Worm (Caenorhabditis elegans) whole organism, late embryonic: ENCODE measurements around the gene col-131.

Experiments used
- C08G9.2 ChIP-seq: sonication (generic microtip); optimal IDR thresholded peaks from 2 replicates; lab custom pipeline; 2016; ENCODE audit warnings: mild to moderate bottlenecking, missing genetic modification characterization, moderate library complexity, missing compliant biosample characterization
- C38D4.7 ChIP-seq: fragments of 200-800 bp; sonication (Bioruptor generic); optimal IDR thresholded peaks from 2 replicates; lab custom pipeline; 2018; ENCODE audit warnings: mild to moderate bottlenecking, missing genetic modification characterization, moderate library complexity, missing compliant biosample characterization
- K02D7.2 ChIP-seq: sonication (generic microtip); optimal IDR thresholded peaks from 2 replicates; lab custom pipeline; 2017; ENCODE audit warnings: mild to moderate bottlenecking, missing genetic modification characterization, missing compliant biosample characterization
- T23F11.4 ChIP-seq: fragments of 200-800 bp; sonication (Bioruptor generic); optimal IDR thresholded peaks from 2 replicates; lab custom pipeline; 2018; ENCODE audit warnings: mild to moderate bottlenecking, missing genetic modification characterization, missing compliant biosample characterization
- ahr-1 ChIP-seq: sonication (generic microtip); optimal IDR thresholded peaks from 2 replicates; lab custom pipeline; 2016; ENCODE audit warnings: missing genetic modification characterization, missing compliant biosample characterization
- ama-1 ChIP-seq: fragments of 150-350 bp; optimal IDR thresholded peaks from 2 replicates; lab custom pipeline; 2014
- ceh-14 ChIP-seq: sonication (generic microtip); optimal IDR thresholded peaks from 2 replicates; lab custom pipeline; 2016; ENCODE audit warnings: missing genotype, missing genetic modification characterization, missing compliant biosample characterization
- ceh-18 ChIP-seq: sonication (generic microtip); optimal IDR thresholded peaks from 2 replicates; lab custom pipeline; 2016; ENCODE audit warnings: missing genetic modification characterization, missing compliant biosample characterization
- ceh-19 ChIP-seq: fragments of 200-800 bp; sonication (Bioruptor generic); optimal IDR thresholded peaks from 2 replicates; lab custom pipeline; 2018; ENCODE audit warnings: mild to moderate bottlenecking, missing genetic modification characterization, missing compliant biosample characterization
- ceh-22 ChIP-seq: sonication (generic microtip); optimal IDR thresholded peaks from 2 replicates; lab custom pipeline; 2017; ENCODE audit warnings: missing biosample characterization, missing genetic modification characterization
- ceh-24 ChIP-seq: sonication (generic microtip); optimal IDR thresholded peaks from 2 replicates; lab custom pipeline; 2016; ENCODE audit warnings: mild to moderate bottlenecking, missing genetic modification characterization, missing compliant biosample characterization
- ceh-31 ChIP-seq: sonication (generic microtip); optimal IDR thresholded peaks from 2 replicates; lab custom pipeline; 2016; ENCODE audit warnings: missing genetic modification characterization, missing compliant biosample characterization
- ceh-45 ChIP-seq: fragments of 200-800 bp; sonication (Bioruptor generic); IDR thresholded peaks from 2 replicates; pipeline ENCODE4 v1.3.6; 2022; ENCODE audit warnings: missing genetic modification reagents, missing genetic modification characterization, missing compliant biosample characterization
- ceh-48 ChIP-seq: sonication (generic microtip); optimal IDR thresholded peaks from 2 replicates; lab custom pipeline; 2016; ENCODE audit warnings: missing genetic modification characterization, inconsistent platforms, missing compliant biosample characterization
- ceh-9 ChIP-seq: sonication (generic microtip); optimal IDR thresholded peaks from 2 replicates; lab custom pipeline; 2016; ENCODE audit warnings: mild to moderate bottlenecking, missing genetic modification characterization, inconsistent platforms, missing compliant biosample characterization
- che-1 ChIP-seq: sonication (generic microtip); optimal IDR thresholded peaks from 2 replicates; lab custom pipeline; 2016; ENCODE audit warnings: mild to moderate bottlenecking, missing genetic modification characterization, missing compliant biosample characterization
- dmd-4 ChIP-seq: sonication (generic microtip); optimal IDR thresholded peaks from 2 replicates; lab custom pipeline; 2016; ENCODE audit warnings: borderline replicate concordance, missing genetic modification characterization, missing compliant biosample characterization
- dve-1 ChIP-seq: sonication (generic microtip); optimal IDR thresholded peaks from 2 replicates; lab custom pipeline; 2017; ENCODE audit warnings: antibody characterized with exemption, mild to moderate bottlenecking, missing genetic modification characterization, missing compliant biosample characterization
- elt-2 ChIP-seq: sonication (generic microtip); optimal IDR thresholded peaks from 2 replicates; lab custom pipeline; 2016; ENCODE audit warnings: missing genetic modification reagents, missing genetic modification characterization, missing compliant biosample characterization
- eyg-1 ChIP-seq: sonication (generic microtip); optimal IDR thresholded peaks from 2 replicates; lab custom pipeline; 2016; ENCODE audit warnings: missing genotype, missing genetic modification characterization, missing compliant biosample characterization
- fax-1 ChIP-seq: sonication (generic microtip); optimal IDR thresholded peaks from 2 replicates; lab custom pipeline; 2016; ENCODE audit warnings: missing genotype, missing genetic modification characterization, missing compliant biosample characterization
- fkh-10 ChIP-seq: fragments of 150-350 bp; optimal IDR thresholded peaks from 2 replicates; lab custom pipeline; 2014; ENCODE audit warnings: missing biosample characterization, missing genetic modification reagents, missing genetic modification characterization
- gmeb-2 ChIP-seq: sonication (generic microtip); optimal IDR thresholded peaks from 2 replicates; lab custom pipeline; 2016; ENCODE audit warnings: missing genetic modification characterization, inconsistent platforms, missing compliant biosample characterization
- hlh-15 ChIP-seq: sonication (generic microtip); optimal IDR thresholded peaks from 2 replicates; lab custom pipeline; 2016; ENCODE audit warnings: missing genetic modification characterization, missing compliant biosample characterization
- hlh-30 ChIP-seq: sonication (generic microtip); optimal IDR thresholded peaks from 2 replicates; lab custom pipeline; 2017; ENCODE audit warnings: antibody characterized with exemption, missing genetic modification characterization, missing compliant biosample characterization; ENCODE audit not compliant: insufficient read depth
- hlh-6 ChIP-seq: sonication (generic microtip); optimal IDR thresholded peaks from 2 replicates; lab custom pipeline; 2016; ENCODE audit warnings: missing genotype, missing genetic modification characterization, missing compliant biosample characterization
- nhr-232 ChIP-seq: sonication (generic microtip); optimal IDR thresholded peaks from 2 replicates; lab custom pipeline; 2016; ENCODE audit warnings: missing genetic modification characterization, missing compliant biosample characterization
- pag-3 ChIP-seq: sonication (generic microtip); optimal IDR thresholded peaks from 2 replicates; lab custom pipeline; 2016; ENCODE audit warnings: missing compliant biosample characterization, missing genetic modification characterization, borderline replicate concordance
- pat-9 ChIP-seq: fragments of 200-800 bp; sonication (Bioruptor generic); optimal IDR thresholded peaks from 2 replicates; lab custom pipeline; 2018; ENCODE audit warnings: mild to moderate bottlenecking, missing genetic modification characterization, moderate library complexity, missing compliant biosample characterization
- pax-1 ChIP-seq: fragments of 150-350 bp; optimal IDR thresholded peaks from 2 replicates; lab custom pipeline; 2014; ENCODE audit warnings: missing biosample characterization, missing genetic modification characterization
- pha-4 ChIP-seq: fragments of 150-350 bp; optimal IDR thresholded peaks from 2 replicates; lab custom pipeline; 2018; ENCODE audit warnings: missing biosample characterization, missing genetic modification reagents, missing genetic modification characterization
- pqm-1 ChIP-seq: sonication (generic microtip); optimal IDR thresholded peaks from 2 replicates; lab custom pipeline; 2016; ENCODE audit warnings: missing genetic modification characterization, missing compliant biosample characterization
- pros-1 ChIP-seq: fragments of 150-350 bp; optimal IDR thresholded peaks from 2 replicates; lab custom pipeline; 2014; ENCODE audit warnings: missing biosample characterization, missing genetic modification reagents, missing genetic modification characterization
- sox-2 ChIP-seq: fragments of 200-800 bp; sonication (Bioruptor generic); IDR thresholded peaks from 2 replicates; pipeline ENCODE4 v1.3.6; 2022; ENCODE audit warnings: missing genetic modification reagents, missing genetic modification characterization, missing compliant biosample characterization
- syd-9 ChIP-seq: sonication (generic microtip); optimal IDR thresholded peaks from 2 replicates; lab custom pipeline; 2016; ENCODE audit warnings: mild to moderate bottlenecking, missing genetic modification characterization, moderate library complexity, missing compliant biosample characterization
- tbx-2 ChIP-seq: sonication (generic microtip); optimal IDR thresholded peaks from 2 replicates; lab custom pipeline; 2016; ENCODE audit warnings: missing genetic modification characterization, missing compliant biosample characterization
- tbx-7 ChIP-seq: sonication (generic microtip); optimal IDR thresholded peaks from 2 replicates; lab custom pipeline; 2016; ENCODE audit warnings: missing genotype, missing genetic modification characterization, missing compliant biosample characterization
- ttx-3 ChIP-seq: sonication (generic microtip); optimal IDR thresholded peaks from 2 replicates; lab custom pipeline; 2016; ENCODE audit warnings: missing genetic modification reagents, missing genetic modification characterization, missing compliant biosample characterization
- unc-55 ChIP-seq: sonication (generic microtip); optimal IDR thresholded peaks from 2 replicates; lab custom pipeline; 2017; ENCODE audit warnings: missing biosample characterization, missing genetic modification reagents, missing genetic modification characterization
- unc-86 ChIP-seq: sonication (generic microtip); optimal IDR thresholded peaks from 2 replicates; lab custom pipeline; 2016; ENCODE audit warnings: missing genetic modification characterization, missing compliant biosample characterization
- zip-5 ChIP-seq: sonication (generic microtip); optimal IDR thresholded peaks from 2 replicates; lab custom pipeline; 2016; ENCODE audit warnings: missing genetic modification characterization, missing compliant biosample characterization
- ztf-16 ChIP-seq: sonication (generic microtip); optimal IDR thresholded peaks from 2 replicates; lab custom pipeline; 2017; ENCODE audit warnings: missing genetic modification characterization, missing compliant biosample characterization

The col-131 gene

ce11 chrIV:13109751-13110150, 42.7 kb upstream of the col-131 start, which contains the start of gene best-1:
Gene best-1, minus strand, starts transcription at chrIV:13109779.
- TF ChIP-seq tbx-2 (tag; lab: Kevin White, UChicago), result no peak
- no peak for TF ChIP-seq K02D7.2 (tag; lab: Kevin White, UChicago)
- no peak for TF ChIP-seq gmeb-2 (tag; lab: Kevin White, UChicago)
- TF ChIP-seq T23F11.4 (GFP tag; lab: Kevin White, UChicago), result no peak
- TF ChIP-seq dmd-4 (tag; lab: Kevin White, UChicago), result no peak
- no peak for TF ChIP-seq ahr-1 (tag; lab: Kevin White, UChicago)

ce11 chrIV:13108430-13108829, 41.3 kb upstream of the col-131 start:
- TF ChIP-seq nhr-232 (no peak), ceh-31 (tag; lab: Kevin White, UChicago) (no peak), syd-9 (no peak), dmd-4 (tag; lab: Kevin White, UChicago) (no peak), ceh-14 (tag; lab: Kevin White, UChicago) (no peak), C38D4.7 (GFP tag; lab: Kevin White, UChicago) (no peak), pha-4 (tag; lab: Kevin White, UChicago) (no peak), tbx-7 (no peak), unc-55 (GFP tag; lab: Kevin White, UChicago) (no peak), pax-1 (tag; lab: Kevin White, UChicago) (no peak), elt-2 (tag; lab: Kevin White, UChicago) (no peak), fkh-10 (no peak), dve-1 (tag; lab: Kevin White, UChicago) (no peak), pros-1 (tag; lab: Kevin White, UChicago) (no peak), ceh-18 (no peak), hlh-15 (no peak), hlh-30 (no peak), hlh-6 (tag; lab: Kevin White, UChicago) (no peak)
- TF ChIP-seq, all 69 proteins: peak for 0

ce11 chrIV:13107359-13107758, 40.3 kb upstream of the col-131 start, which contains the start of gene B0564.2:
Gene B0564.2, plus strand, starts transcription at chrIV:13107659.
- TF ChIP-seq tbx-2 (tag; lab: Kevin White, UChicago), result no peak
- no peak for TF ChIP-seq pat-9 (tag; lab: Kevin White, UChicago)
- TF ChIP-seq ahr-1 (tag; lab: Kevin White, UChicago), result no peak
- no peak for TF ChIP-seq C38D4.7 (GFP tag; lab: Kevin White, UChicago)
- TF ChIP-seq pros-1 (tag; lab: Kevin White, UChicago), result no peak
- no peak for TF ChIP-seq ceh-9
- TF ChIP-seq dmd-4 (tag; lab: Kevin White, UChicago), result no peak
- no peak for TF ChIP-seq C08G9.2 (tag; lab: Kevin White, UChicago)
- no peak for TF ChIP-seq che-1 (tag; lab: Kevin White, UChicago)
- TF ChIP-seq pag-3 (tag; lab: Kevin White, UChicago), result no peak
- TF ChIP-seq unc-86 (tag; lab: Kevin White, UChicago), result no peak
- no peak for TF ChIP-seq pha-4 (tag; lab: Kevin White, UChicago)
- no peak for TF ChIP-seq zip-5 (tag; lab: Kevin White, UChicago)
- TF ChIP-seq ceh-45, result no peak
- TF ChIP-seq eyg-1 (tag; lab: Kevin White, UChicago), result no peak
- TF ChIP-seq hlh-15, result no peak
- no peak for TF ChIP-seq ceh-14 (tag; lab: Kevin White, UChicago)
- TF ChIP-seq fax-1 (tag; lab: Kevin White, UChicago), result no peak

- TF ChIP-seq hlh-30, result no peak
- no peak for TF ChIP-seq ceh-48 (tag; lab: Kevin White, UChicago)
- TF ChIP-seq sox-2, result no peak
- TF ChIP-seq ceh-31 (tag; lab: Kevin White, UChicago), result no peak
- no peak for TF ChIP-seq ama-1 (lab: Kevin White, UChicago)
- no peak for TF ChIP-seq C08G9.2 (tag; lab: Kevin White, UChicago)
- no peak for TF ChIP-seq dmd-4 (tag; lab: Kevin White, UChicago)
- no peak for TF ChIP-seq elt-2 (tag; lab: Kevin White, UChicago)
- no peak for TF ChIP-seq ttx-3 (tag; lab: Kevin White, UChicago)
- TF ChIP-seq ceh-22, result no peak
- TF ChIP-seq pqm-1 (tag; lab: Kevin White, UChicago), result no peak
- TF ChIP-seq dve-1 (tag; lab: Kevin White, UChicago), result no peak
- TF ChIP-seq ceh-24 (tag; lab: Kevin White, UChicago), result no peak
- no peak for TF ChIP-seq pax-1 (tag; lab: Kevin White, UChicago)
- TF ChIP-seq ceh-19 (GFP tag; lab: Kevin White, UChicago), result no peak
- no peak for TF ChIP-seq T23F11.4 (GFP tag; lab: Kevin White, UChicago)
- no peak for TF ChIP-seq ceh-14 (tag; lab: Kevin White, UChicago)
- TF ChIP-seq pat-9 (tag; lab: Kevin White, UChicago), result no peak
- no peak for TF ChIP-seq ztf-16 (tag; lab: Kevin White, UChicago)
- no peak for TF ChIP-seq ceh-9
- TF ChIP-seq, all 69 proteins: peak for 0
Observed at ce11 chrIV:13104900-13105299, 37.8 kb upstream of the col-131 start, which contains the start of gene rde-11. Gene rde-11, plus strand, starts transcription at chrIV:13105200.
